Worm (Caenorhabditis elegans) whole organism, L1 larva: ENCODE data around the gene hum-2.
A peak's percentile ranks its signal among the peaks of the same experiment; 100 is the strongest.

Source experiments
- F16B12.6 ChIP-seq: fragments of 150-350 bp; optimal IDR thresholded peaks from 2 replicates; lab custom pipeline; 2014; ENCODE audit warnings: missing biosample characterization, missing genetic modification characterization
- aha-1 ChIP-seq: fragments of 150-350 bp; optimal IDR thresholded peaks from 2 replicates; lab custom pipeline; 2014; ENCODE audit warnings: missing biosample characterization, missing genetic modification characterization
- alr-1 ChIP-seq: fragments of 200-800 bp; sonication (Bioruptor generic); optimal IDR thresholded peaks from 2 replicates; lab custom pipeline; 2018; ENCODE audit warnings: borderline replicate concordance, mild to moderate bottlenecking, missing genetic modification characterization, missing compliant biosample characterization
- ama-1 ChIP-seq: fragments of 150-350 bp; optimal IDR thresholded peaks from 2 replicates; lab custom pipeline; 2014
- blmp-1 ChIP-seq: fragments of 150-350 bp; optimal IDR thresholded peaks from 2 replicates; lab custom pipeline; 2014; ENCODE audit warnings: missing biosample characterization, missing genetic modification characterization
- ceh-63 ChIP-seq: fragments of 200-800 bp; sonication (Bioruptor generic); optimal IDR thresholded peaks from 2 replicates; lab custom pipeline; 2018; ENCODE audit warnings: mild to moderate bottlenecking, missing genetic modification characterization, missing compliant biosample characterization
- ceh-8 ChIP-seq: fragments of 200-800 bp; sonication (Bioruptor generic); optimal IDR thresholded peaks from 2 replicates; lab custom pipeline; 2018; ENCODE audit warnings: mild to moderate bottlenecking, missing genetic modification characterization, moderate library complexity, missing compliant biosample characterization
- ceh-82 ChIP-seq, 3 experiments: fragments of 150-350 bp in 1 of 3; sonication (generic microtip) in 2 of 3; optimal IDR thresholded peaks; 2 replicates each; lab custom pipeline; 2014 to 2017; ENCODE audit warnings: missing biosample characterization in 3 of 3, missing genetic modification characterization in 3 of 3
- ceh-90 ChIP-seq: sonication (generic microtip); optimal IDR thresholded peaks from 2 replicates; lab custom pipeline; 2016; ENCODE audit warnings: missing genetic modification characterization, missing compliant biosample characterization
- ces-1 ChIP-seq: fragments of 150-350 bp; optimal IDR thresholded peaks from 2 replicates; lab custom pipeline; 2014; ENCODE audit warnings: missing biosample characterization, missing genetic modification reagents, missing genetic modification characterization
- dpl-1 ChIP-seq, 3 experiments: fragments of 150-350 bp in 2 of 3; sonication (generic microtip) in 1 of 3; optimal IDR thresholded peaks; 2 replicates each; lab custom pipeline; 2014 to 2017; ENCODE audit warnings: missing biosample characterization in 3 of 3, missing genetic modification characterization in 3 of 3, missing genetic modification reagents in 3 of 3
- dsc-1 ChIP-seq: sonication (generic microtip); optimal IDR thresholded peaks from 2 replicates; lab custom pipeline; 2016; ENCODE audit warnings: mild to moderate bottlenecking, missing genetic modification characterization, missing compliant biosample characterization
- efl-1 ChIP-seq, 4 experiments: fragments of 150-350 bp; optimal IDR thresholded peaks in 3 of 4; peaks in 1 of 4; 1 replicate in 1 of 4; 2 replicates in 3 of 4; lab custom pipeline; 2014; ENCODE audit warnings: missing biosample characterization in 2 of 4, missing genetic modification characterization in 2 of 4, missing genetic modification reagents in 2 of 4
- egl-13 ChIP-seq: sonication (generic microtip); optimal IDR thresholded peaks from 2 replicates; lab custom pipeline; 2016; ENCODE audit warnings: missing genotype, missing genetic modification reagents, missing genetic modification characterization, missing compliant biosample characterization
- egl-27 ChIP-seq, 2 experiments: fragments of 150-350 bp in 1 of 2; sonication (generic microtip); optimal IDR thresholded peaks; 3 replicates each; lab custom pipeline; 2017 to 2018; ENCODE audit warnings: missing biosample characterization in 2 of 2, missing genetic modification characterization in 2 of 2, missing genetic modification reagents in 2 of 2
- elt-2 ChIP-seq: sonication (generic microtip); optimal IDR thresholded peaks from 2 replicates; lab custom pipeline; 2016; ENCODE audit warnings: missing genetic modification characterization, mild to moderate bottlenecking, inconsistent platforms, missing compliant biosample characterization, missing genetic modification reagents
- fkh-4 ChIP-seq: sonication (generic microtip); optimal IDR thresholded peaks from 2 replicates; lab custom pipeline; 2016; ENCODE audit warnings: missing compliant biosample characterization, missing genetic modification characterization, borderline replicate concordance
- fkh-8 ChIP-seq: sonication (generic microtip); optimal IDR thresholded peaks from 2 replicates; lab custom pipeline; 2016; ENCODE audit warnings: mild to moderate bottlenecking, missing genetic modification characterization, missing compliant biosample characterization
- fos-1 ChIP-seq: fragments of 150-350 bp; optimal IDR thresholded peaks from 2 replicates; lab custom pipeline; 2014; ENCODE audit warnings: missing biosample characterization, missing genetic modification characterization
- grh-1 ChIP-seq: fragments of 200-800 bp; sonication (Bioruptor generic); IDR thresholded peaks from 2 replicates; pipeline ENCODE4 v1.3.6; 2022; ENCODE audit warnings: missing genetic modification reagents, missing genetic modification characterization, missing compliant biosample characterization
- hpl-2 ChIP-seq: fragments of 150-350 bp; optimal IDR thresholded peaks from 2 replicates; lab custom pipeline; 2014; ENCODE audit warnings: missing biosample characterization, missing genetic modification reagents, missing genetic modification characterization
- irx-1 ChIP-seq: sonication (generic microtip); optimal IDR thresholded peaks from 2 replicates; lab custom pipeline; 2016; ENCODE audit warnings: missing genetic modification characterization, missing compliant biosample characterization
- isw-1 ChIP-seq: fragments of 200-800 bp; sonication (Bioruptor generic); IDR thresholded peaks from 2 replicates; pipeline ENCODE4 v1.3.6; 2022; ENCODE audit warnings: missing genetic modification characterization, missing compliant biosample characterization
- lir-3 ChIP-seq: sonication (generic microtip); optimal IDR thresholded peaks from 2 replicates; lab custom pipeline; 2016; ENCODE audit warnings: mild to moderate bottlenecking, missing genetic modification characterization, moderate library complexity, missing compliant biosample characterization; ENCODE audit not compliant: poor library complexity
- mab-9 ChIP-seq: fragments of 200-800 bp; sonication (Bioruptor generic); IDR thresholded peaks from 2 replicates; pipeline ENCODE4 v1.3.6; 2022; ENCODE audit warnings: missing genetic modification reagents, missing genetic modification characterization, missing compliant biosample characterization
- mdl-1 ChIP-seq, 2 experiments: fragments of 150-350 bp; optimal IDR thresholded peaks; 2 replicates each; lab custom pipeline; 2014 to 2017; ENCODE audit warnings: missing biosample characterization in 2 of 2, missing genetic modification characterization in 2 of 2, inconsistent platforms in 1 of 2
- mep-1 ChIP-seq: fragments of 150-350 bp; optimal IDR thresholded peaks from 2 replicates; lab custom pipeline; 2014; ENCODE audit warnings: missing biosample characterization, missing genetic modification characterization
- nhr-11 ChIP-seq: fragments of 150-350 bp; optimal IDR thresholded peaks from 2 replicates; lab custom pipeline; 2014; ENCODE audit warnings: missing biosample characterization, missing genetic modification characterization
- nhr-12 ChIP-seq: sonication (generic microtip); optimal IDR thresholded peaks from 2 replicates; lab custom pipeline; 2017; ENCODE audit warnings: missing biosample characterization, missing genetic modification characterization
- nhr-237 ChIP-seq: fragments of 150-350 bp; optimal IDR thresholded peaks from 2 replicates; lab custom pipeline; 2014; ENCODE audit warnings: missing biosample characterization, missing genetic modification characterization
- nhr-28 ChIP-seq: fragments of 150-350 bp; optimal IDR thresholded peaks from 2 replicates; lab custom pipeline; 2014; ENCODE audit warnings: missing biosample characterization, missing genetic modification characterization
- nhr-47 ChIP-seq: sonication (generic microtip); optimal IDR thresholded peaks from 2 replicates; lab custom pipeline; 2016; ENCODE audit warnings: mild to moderate bottlenecking, missing genetic modification characterization, moderate library complexity, missing compliant biosample characterization
- nhr-71 ChIP-seq: sonication (generic microtip); optimal IDR thresholded peaks from 2 replicates; lab custom pipeline; 2016; ENCODE audit warnings: mild to moderate bottlenecking, missing genetic modification characterization, moderate library complexity, missing compliant biosample characterization
- nhr-76 ChIP-seq: sonication (generic microtip); optimal IDR thresholded peaks from 2 replicates; lab custom pipeline; 2017; ENCODE audit warnings: missing biosample characterization, missing genetic modification characterization
- nhr-84 ChIP-seq: sonication (generic microtip); optimal IDR thresholded peaks from 2 replicates; lab custom pipeline; 2017; ENCODE audit warnings: missing biosample characterization, missing genetic modification characterization
- nhr-85 ChIP-seq: sonication (generic microtip); peaks from one replicate; lab custom pipeline; 2016; ENCODE audit warnings: missing genetic modification characterization, inconsistent platforms, missing compliant biosample characterization
- pqm-1 ChIP-seq: sonication (generic microtip); optimal IDR thresholded peaks from 3 replicates; lab custom pipeline; 2017; ENCODE audit warnings: missing biosample characterization, missing genetic modification characterization
- rnt-1 ChIP-seq: sonication (generic microtip); optimal IDR thresholded peaks from 2 replicates; lab custom pipeline; 2016; ENCODE audit warnings: mild to moderate bottlenecking, missing genetic modification characterization, moderate library complexity, missing compliant biosample characterization
- skn-1 ChIP-seq: fragments of 150-350 bp; optimal IDR thresholded peaks from 2 replicates; lab custom pipeline; 2014; ENCODE audit warnings: missing biosample characterization, missing genetic modification characterization
- snu-23 ChIP-seq: sonication (generic microtip); optimal IDR thresholded peaks from 2 replicates; lab custom pipeline; 2016; ENCODE audit warnings: missing genetic modification characterization, missing compliant biosample characterization
- sox-4 ChIP-seq: sonication (generic microtip); optimal IDR thresholded peaks from 2 replicates; lab custom pipeline; 2016; ENCODE audit warnings: missing genetic modification characterization, missing compliant biosample characterization
- swsn-7 ChIP-seq: sonication (generic microtip); optimal IDR thresholded peaks from 2 replicates; lab custom pipeline; 2016; ENCODE audit warnings: missing genetic modification characterization, missing compliant biosample characterization
- tlp-1 ChIP-seq: fragments of 150-350 bp; optimal IDR thresholded peaks from 2 replicates; lab custom pipeline; 2014; ENCODE audit warnings: missing biosample characterization, missing genetic modification characterization
- unc-130 ChIP-seq: fragments of 150-350 bp; optimal IDR thresholded peaks from 2 replicates; lab custom pipeline; 2017; ENCODE audit warnings: missing biosample characterization, missing genetic modification characterization, inconsistent platforms
- unc-30 ChIP-seq: sonication (generic microtip); optimal IDR thresholded peaks from 2 replicates; lab custom pipeline; 2017; ENCODE audit warnings: missing biosample characterization, missing genetic modification characterization
- unc-62 ChIP-seq: fragments of 150-350 bp; optimal IDR thresholded peaks from 2 replicates; lab custom pipeline; 2014; ENCODE audit warnings: missing biosample characterization, missing genetic modification reagents, missing genetic modification characterization
- unc-86 ChIP-seq: sonication (generic microtip); optimal IDR thresholded peaks from 2 replicates; lab custom pipeline; 2016; ENCODE audit warnings: missing genetic modification characterization, missing compliant biosample characterization
- unc-98 ChIP-seq: fragments of 200-800 bp; sonication (Bioruptor generic); IDR thresholded peaks from 2 replicates; pipeline ENCODE4 v1.3.6; 2022; ENCODE audit warnings: missing genetic modification characterization, missing compliant biosample characterization
- vab-15 ChIP-seq: sonication (generic microtip); optimal IDR thresholded peaks from 2 replicates; lab custom pipeline; 2017; ENCODE audit warnings: missing genotype, mild to moderate bottlenecking, missing genetic modification characterization, missing compliant biosample characterization
- ztf-4 ChIP-seq: fragments of 150-350 bp; optimal IDR thresholded peaks from 2 replicates; lab custom pipeline; 2014; ENCODE audit warnings: missing biosample characterization, missing genetic modification characterization

Gene hum-2

ce11 chrV:9343629-9344624 is 42.0 kb upstream of the hum-2 start, which contains the start of gene tos-1:
tos-1 (minus strand) TSS chrV:9344203.
- TF ChIP-seq snu-23 (GFP tag; lab: Kevin White, UChicago): peak; percentile 100
- TF ChIP-seq ceh-82 (tag; optimal IDR thresholded peaks at IDR 0.05; lab: Kevin White, UChicago): peak; percentile 73 to 95 (median 94)
- TF ChIP-seq ceh-63 (GFP tag; lab: Kevin White, UChicago): peak; percentile 48
- peak; percentile 69 for TF ChIP-seq unc-130 (tag; lab: Kevin White, UChicago)
- TF ChIP-seq blmp-1: peak; percentile 72
- TF ChIP-seq ceh-8: peak; percentile 94
- peak; percentile 90 for TF ChIP-seq fos-1 (tag; lab: Kevin White, UChicago)
- TF ChIP-seq fkh-8 (tag; lab: Kevin White, UChicago): peak; percentile 100
- peak; percentile 99 for TF ChIP-seq grh-1 (GFP tag; lab: Robert Waterston, UW)
- TF ChIP-seq unc-98 (GFP tag; lab: Robert Waterston, UW): peak; percentile 97
- peak; percentile 95 for TF ChIP-seq hpl-2 (GFP tag; lab: Kevin White, UChicago)
- TF ChIP-seq isw-1 (GFP tag; lab: Robert Waterston, UW): peak; percentile 99
- TF ChIP-seq nhr-85 (tag; lab: Kevin White, UChicago): peak; percentile 100
- TF ChIP-seq mab-9: peak; percentile 95
- TF ChIP-seq nhr-11: peak; percentile 97
- peak; percentile 100 for TF ChIP-seq swsn-7 (tag; lab: Kevin White, UChicago)
- TF ChIP-seq unc-62 (GFP tag; lab: Kevin White, UChicago): peak; percentile 90
- peak; percentile 85 for TF ChIP-seq nhr-76
- TF ChIP-seq nhr-84 (tag; lab: Kevin White, UChicago): peak; percentile 71
- TF ChIP-seq skn-1 (tag; lab: Kevin White, UChicago): peak; percentile 69
- TF ChIP-seq egl-13 (tag; lab: Kevin White, UChicago): peak; percentile 99
- peak; percentile 35 for TF ChIP-seq ceh-90 (tag; lab: Kevin White, UChicago)
- no peak for TF ChIP-seq ces-1
- TF ChIP-seq pqm-1 (tag; lab: Kevin White, UChicago): no peak
- TF ChIP-seq irx-1: peak; percentile 98
- TF ChIP-seq nhr-12: peak; percentile 71
- peak; percentile 97 for TF ChIP-seq vab-15
- peak; percentile 94 for TF ChIP-seq nhr-237 (tag; lab: Kevin White, UChicago)
- TF ChIP-seq unc-86 (tag; lab: Kevin White, UChicago): peak; percentile 100
- no peak for TF ChIP-seq tlp-1 (tag; lab: Kevin White, UChicago)
- TF ChIP-seq sox-4 (tag; lab: Kevin White, UChicago): peak; percentile 97
- peak; percentile 98 for TF ChIP-seq elt-2
- peak; percentile 95 for TF ChIP-seq ztf-4 (tag; lab: Kevin White, UChicago)
- TF ChIP-seq dpl-1 (GFP tag; optimal IDR thresholded peaks at IDR 0.05; lab: Kevin White, UChicago): peak; percentile 78 to 85 (median 80)
- TF ChIP-seq alr-1 (tag; lab: Kevin White, UChicago): no peak
- peak; percentile 72 for TF ChIP-seq nhr-28 (tag; lab: Kevin White, UChicago)
- TF ChIP-seq efl-1 (optimal IDR thresholded peaks at IDR 0.05; lab: Kevin White, UChicago): peak; percentile 90 to 92
- peak; percentile 78 to 99 for TF ChIP-seq efl-1 (GFP tag; optimal IDR thresholded peaks at IDR 0.05 in 1 of 2; lab: Kevin White, UChicago)
- TF ChIP-seq rnt-1 (tag; lab: Kevin White, UChicago): peak; percentile 82
- TF ChIP-seq egl-27 (tag; optimal IDR thresholded peaks at IDR 0.05; lab: Kevin White, UChicago): peak; percentile 82 to 95
- peak; percentile 99 for TF ChIP-seq ama-1 (lab: Kevin White, UChicago)
- peak; percentile 94 for TF ChIP-seq mep-1 (tag; lab: Kevin White, UChicago)
- peak; percentile 92 for TF ChIP-seq fkh-4 (tag; lab: Kevin White, UChicago)
- TF ChIP-seq nhr-47 (tag; lab: Kevin White, UChicago): peak; percentile 100
- peak; percentile 100 for TF ChIP-seq dsc-1
- peak; percentile 90 for TF ChIP-seq aha-1 (tag; lab: Kevin White, UChicago)
- peak; percentile 91 to 97 for TF ChIP-seq mdl-1 (tag; optimal IDR thresholded peaks at IDR 0.05; lab: Kevin White, UChicago)
- TF ChIP-seq F16B12.6: no peak
- peak; percentile 100 for TF ChIP-seq nhr-71 (tag; lab: Kevin White, UChicago)
- no peak for TF ChIP-seq unc-30 (tag; lab: Kevin White, UChicago)
- peak; percentile 89 for TF ChIP-seq lir-3 (tag; lab: Kevin White, UChicago)
